Worm (Caenorhabditis elegans): ENCODE data around the gene Y62H9A.13.
A peak's percentile ranks its signal among the peaks of the same experiment; 100 is the strongest.

The Y62H9A.13 gene

ce11 chrX:11933547-11933946 lies 16.7 kb downstream of the Y62H9A.13 start (continued):
- TF ChIP-seq lin-54 (GFP tag; optimal IDR thresholded peaks at IDR 0.05) (peak; percentile 52), ztf-28 (GFP tag; IDR thresholded peaks at IDR 0.05) (peak; percentile 71; the same call in 1 of the 2 replicates), F39B2.1 (GFP tag; IDR thresholded peaks at IDR 0.05) (0 out of 2 replicates have a peak, but pooled peaks have one; percentile 21), ets-4 (GFP tag; optimal IDR thresholded peaks at IDR 0.05) (peak; percentile 4), ztf-6 (GFP tag; IDR thresholded peaks at IDR 0.05) (no peak), ama-1 (optimal IDR thresholded peaks at IDR 0.05) (no peak), ama-1 (GFP tag; optimal IDR thresholded peaks at IDR 0.05) (peak in 1 of 2 experiments; percentile 25), nfyb-1 (GFP tag; IDR thresholded peaks at IDR 0.05) (peak; percentile 67), hlh-12 (tag; optimal IDR thresholded peaks at IDR 0.05) (no peak), snpc-4 (GFP tag; optimal IDR thresholded peaks at IDR 0.05) (peak; percentile 39), snpc-4 (tag; optimal IDR thresholded peaks at IDR 0.05) (peak in 2 of 4 experiments; percentile 56 to 70), egl-44 (GFP tag; IDR thresholded peaks at IDR 0.05) (peak; percentile 78; the same call in 1 of the 2 replicates), let-607 (tag; optimal IDR thresholded peaks at IDR 0.05) (peak in 1 of 2 experiments; percentile 15), attf-6 (GFP tag; IDR thresholded peaks at IDR 0.05) (peak; percentile 63), nhr-90 (tag; optimal IDR thresholded peaks at IDR 0.05) (peak; percentile 79), Y53F4B.3 (GFP tag; IDR thresholded peaks at IDR 0.05) (0 out of 2 replicates have a peak, but pooled peaks have one; percentile 26), ceh-40 (GFP tag; IDR thresholded peaks at IDR 0.05) (0 out of 2 replicates have a peak, but pooled peaks have one; percentile 50), bed-1 (GFP tag; IDR thresholded peaks at IDR 0.05) (peak; percentile 56; the same call in 1 of the 2 replicates), him-1 (tag; optimal IDR thresholded peaks at IDR 0.05) (peak; percentile 87), pbrm-1 (GFP tag; IDR thresholded peaks at IDR 0.05) (peak; percentile 78), madf-3 (GFP tag; IDR thresholded peaks at IDR 0.05) (0 out of 2 replicates have a peak, but pooled peaks have one; percentile 17), rpc-1 (optimal IDR thresholded peaks at IDR 0.05) (peak; percentile 71), rpc-1 (tag; optimal IDR thresholded peaks at IDR 0.05) (peak; percentile 93), hrde-1 (tag; optimal IDR thresholded peaks at IDR 0.05; ENCODE audit: borderline replicate concordance) (peak; percentile 17), cebp-1 (GFP tag; IDR thresholded peaks at IDR 0.05) (0 out of 2 replicates have a peak, but pooled peaks have one; percentile 30), cebp-1 (tag; optimal IDR thresholded peaks at IDR 0.05) (no peak), T07F8.4 (tag; optimal IDR thresholded peaks at IDR 0.05) (peak; percentile 23), dox-1 (GFP tag; IDR thresholded peaks at IDR 0.05) (peak; percentile 79; the same call in 1 of the 2 replicates), mes-4 (tag; optimal IDR thresholded peaks at IDR 0.05) (peak; percentile 2), F33H1.4 (GFP tag; IDR thresholded peaks at IDR 0.05) (no peak), hlh-26 (GFP tag; conservative IDR thresholded peaks at IDR 0.05) (no peak), madf-10 (tag; optimal IDR thresholded peaks at IDR 0.05) (peak; percentile 35), athp-1 (tag; optimal IDR thresholded peaks at IDR 0.05) (peak; percentile 58), hmg-20 (GFP tag; IDR thresholded peaks at IDR 0.05) (peak; percentile 16; the same call in 1 of the 2 replicates)

DNA sequence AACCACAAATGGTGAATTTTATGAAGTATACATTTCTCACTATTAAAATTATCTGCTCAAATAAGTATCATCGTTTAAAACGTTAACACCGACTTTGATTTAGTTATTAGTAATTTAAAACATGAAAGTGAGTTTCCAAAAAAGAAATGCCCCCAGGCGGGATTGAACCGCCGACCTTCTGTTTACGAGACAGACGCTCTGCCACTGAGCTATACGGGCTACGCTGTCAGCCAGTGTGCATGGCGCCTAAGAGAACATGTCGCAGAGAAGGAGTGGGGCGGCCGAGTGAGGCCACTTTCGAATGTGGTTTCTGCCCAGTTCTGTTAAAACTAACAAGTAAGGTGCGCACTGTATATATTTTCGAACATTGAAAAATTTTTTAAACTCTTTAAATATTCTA lies 18.1 kb downstream of the Y62H9A.13 start:
- TF ChIP-seq bed-2 (GFP tag; IDR thresholded peaks at IDR 0.05) (no peak), atf-7 (tag; optimal IDR thresholded peaks at IDR 0.05) (peak; percentile 32), madf-6 (GFP tag; IDR thresholded peaks at IDR 0.05) (peak; percentile 61), mel-28 (tag; optimal IDR thresholded peaks at IDR 0.05; ENCODE audit: borderline replicate concordance) (peak; percentile 39), egl-44 (GFP tag; IDR thresholded peaks at IDR 0.05) (peak; percentile 82), zim-3 (tag; optimal IDR thresholded peaks at IDR 0.05) (peak; percentile 25), cebp-2 (GFP tag; IDR thresholded peaks at IDR 0.05) (no peak), F37B4.10 (GFP tag; IDR thresholded peaks at IDR 0.05) (no peak), nhr-27 (tag; optimal IDR thresholded peaks at IDR 0.05) (no peak), aptf-3 (GFP tag; IDR thresholded peaks at IDR 0.05) (no peak), ceh-100 (GFP tag; IDR thresholded peaks at IDR 0.05) (0 out of 2 replicates have a peak, but pooled peaks have one; percentile 30), F33H1.4 (GFP tag; IDR thresholded peaks at IDR 0.05) (no peak), F52B5.7 (tag; optimal IDR thresholded peaks at IDR 0.05) (peak; percentile 66), lir-1 (GFP tag; conservative IDR thresholded peaks at IDR 0.05) (peak; percentile 31; the same call in 1 of the 2 replicates), nhr-80 (tag; optimal IDR thresholded peaks at IDR 0.05) (peak; percentile 3), ekl-4 (GFP tag; IDR thresholded peaks at IDR 0.05) (peak; percentile 63), mxl-1 (tag; optimal IDR thresholded peaks at IDR 0.05) (peak; percentile 31), bed-1 (GFP tag; IDR thresholded peaks at IDR 0.05) (no peak), xnd-1 (tag; optimal IDR thresholded peaks at IDR 0.05) (no peak), aptf-2 (GFP tag; conservative IDR thresholded peaks at IDR 0.05) (0 out of 2 replicates have a peak, but pooled peaks have one; percentile 42)

Measured in whole organism, young adult.